Worm (Caenorhabditis elegans) whole organism, dauer: ENCODE data around the gene set-16.

Experiments
- unc-62 ChIP-seq: sonication (generic microtip); optimal IDR thresholded peaks from 2 replicates; lab custom pipeline; 2017; ENCODE audit warnings: missing biosample characterization, missing genetic modification reagents, missing genetic modification characterization

set-16 gene

DNA sequence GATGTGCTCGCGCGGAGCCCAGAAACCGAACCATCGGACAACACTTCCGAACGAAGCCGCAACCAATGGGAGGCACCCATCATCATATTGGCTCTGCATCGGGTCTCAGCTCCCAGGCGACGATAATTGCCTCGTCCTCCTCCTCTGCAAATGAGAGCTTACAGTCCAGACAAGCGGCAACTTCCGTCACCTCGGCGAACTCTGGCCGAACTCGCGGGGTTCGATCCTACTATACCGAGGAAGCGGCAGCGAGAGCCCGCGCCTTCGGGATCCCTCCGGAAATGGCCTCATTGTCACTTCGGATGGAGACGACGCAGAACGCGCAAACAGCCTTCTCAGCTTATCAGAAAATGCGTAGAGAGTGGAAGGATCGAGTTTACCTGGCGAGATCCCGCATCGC lies 11.2 kb downstream of the set-16 start:
- no peak for TF ChIP-seq unc-62 (GFP tag; lab: Kevin White, UChicago)

DNA sequence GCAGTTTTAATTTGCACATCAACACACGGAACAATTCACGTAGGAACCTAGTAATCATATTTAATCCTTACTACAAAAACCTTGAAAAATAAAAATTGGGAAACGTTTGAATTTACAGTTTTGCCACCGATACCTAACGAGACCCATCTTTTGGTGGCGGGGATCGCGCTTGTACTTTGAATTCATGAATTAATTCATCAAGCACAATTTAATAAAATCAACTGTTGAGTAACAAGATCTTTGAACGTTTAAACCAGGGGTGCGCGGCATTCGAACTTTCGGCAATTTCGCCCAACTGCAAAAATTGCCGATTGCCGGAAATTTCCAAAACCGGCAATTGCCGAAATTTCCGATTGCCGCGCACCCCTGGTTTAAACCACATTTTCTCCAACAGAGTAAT lies 13.0 kb downstream of the set-16 start:
- no peak for TF ChIP-seq unc-62 (GFP tag; lab: Kevin White, UChicago)

DNA sequence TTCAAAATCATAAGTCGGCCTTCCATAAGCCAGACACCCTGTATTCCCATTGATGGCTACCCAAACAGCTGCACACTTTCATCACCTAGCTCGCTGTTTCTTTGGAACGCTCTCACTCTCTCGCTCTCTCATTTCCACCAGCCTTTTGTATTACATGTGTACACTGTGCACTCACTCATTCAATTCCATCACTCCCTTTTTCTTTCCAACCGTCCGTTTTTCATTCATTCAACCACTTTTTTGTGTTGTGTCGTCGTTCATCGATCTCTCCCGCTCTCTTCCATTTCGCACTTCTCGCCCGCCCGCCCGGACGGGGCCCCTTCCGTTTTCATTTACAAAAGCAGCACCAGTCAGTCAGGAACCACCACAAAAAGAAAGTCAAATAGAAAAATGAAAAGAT lies 14.3 kb downstream of the set-16 start:
- no peak for TF ChIP-seq unc-62 (GFP tag; lab: Kevin White, UChicago)

DNA sequence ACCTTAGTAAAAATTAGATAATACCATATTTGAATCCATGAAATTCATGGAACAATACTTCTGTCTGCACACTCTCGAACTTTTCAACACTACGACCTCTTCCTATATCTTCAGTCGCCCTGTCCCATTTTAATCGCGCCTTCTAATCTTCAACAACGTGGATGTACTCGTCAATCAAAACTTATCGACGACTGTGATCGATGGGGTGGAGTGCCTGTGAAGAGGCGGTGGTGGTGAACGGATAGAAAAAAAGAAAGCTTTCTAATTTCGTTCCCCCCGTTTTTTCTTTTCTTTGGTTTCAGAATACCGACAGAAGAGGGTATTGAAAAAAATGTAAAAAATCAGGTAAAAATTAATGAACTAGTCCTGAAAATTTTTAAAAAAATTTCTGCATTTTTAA lies 15.3 kb downstream of the set-16 start:
- TF ChIP-seq unc-62 (GFP tag; lab: Kevin White, UChicago): no peak

DNA sequence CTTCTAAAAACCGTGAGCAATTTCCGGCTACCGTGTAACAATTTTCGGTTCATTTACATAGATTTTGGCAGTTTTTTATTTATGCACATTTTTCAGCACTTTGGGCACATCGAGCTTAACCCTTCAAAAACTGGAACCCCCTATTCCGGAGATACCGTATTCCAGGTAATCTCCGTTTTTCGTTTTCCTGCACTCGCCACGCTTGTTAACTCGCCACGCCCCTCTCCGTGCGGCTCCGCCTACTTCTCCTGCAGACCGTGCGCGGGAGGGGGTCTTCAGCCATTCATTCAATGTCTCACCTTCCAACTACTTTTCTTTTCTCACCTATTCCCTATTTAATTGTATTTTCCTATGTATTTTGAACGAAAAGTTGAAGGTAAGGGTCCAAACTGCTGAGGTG lies 16.4 kb downstream of the set-16 start:
- TF ChIP-seq unc-62 (GFP tag; lab: Kevin White, UChicago): no peak

DNA sequence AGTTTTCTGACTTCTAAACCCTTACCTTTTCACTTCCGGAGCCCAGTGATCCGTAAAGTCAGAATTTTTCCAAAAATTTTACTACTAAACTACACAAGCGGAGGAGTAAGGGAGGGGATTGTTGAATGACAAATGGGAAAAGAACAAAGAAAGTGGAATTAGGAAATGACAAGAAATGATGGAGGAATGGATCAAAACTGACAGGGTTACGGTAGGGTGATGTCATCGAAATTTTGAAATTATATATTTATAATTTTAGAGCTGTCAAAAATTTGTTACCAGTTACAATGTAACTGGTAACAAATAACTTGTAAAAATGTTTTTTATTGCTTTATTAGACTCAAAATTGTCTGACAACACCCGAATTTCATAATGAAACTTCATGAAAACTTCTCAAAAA lies 22.7 kb downstream of the set-16 start:
- TF ChIP-seq unc-62 (GFP tag; lab: Kevin White, UChicago): no peak

DNA sequence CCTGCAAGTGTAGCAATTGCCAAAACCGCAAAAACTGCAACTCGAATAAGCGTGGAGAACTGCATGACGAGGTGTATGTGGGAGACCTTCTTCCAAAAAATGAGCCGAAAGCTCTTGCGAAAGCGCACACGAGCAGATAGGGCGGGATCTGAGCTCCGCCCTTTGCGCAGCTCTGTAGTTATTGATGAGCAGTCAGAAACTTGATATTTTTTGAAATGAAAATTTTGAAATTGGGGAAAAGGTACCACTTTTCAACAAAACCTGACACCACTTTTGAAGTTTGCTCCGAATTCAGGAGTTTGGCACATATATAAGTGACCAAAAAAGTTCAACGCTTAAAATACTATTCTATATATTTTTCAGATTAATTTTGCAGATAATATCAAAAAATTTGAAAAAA lies 24.0 kb downstream of the set-16 start, which contains the start of gene flp-15:
Gene flp-15, minus strand, starts transcription at position 101 of the 400 bp plus-strand sequence.
- no peak for TF ChIP-seq unc-62 (GFP tag; lab: Kevin White, UChicago)

DNA sequence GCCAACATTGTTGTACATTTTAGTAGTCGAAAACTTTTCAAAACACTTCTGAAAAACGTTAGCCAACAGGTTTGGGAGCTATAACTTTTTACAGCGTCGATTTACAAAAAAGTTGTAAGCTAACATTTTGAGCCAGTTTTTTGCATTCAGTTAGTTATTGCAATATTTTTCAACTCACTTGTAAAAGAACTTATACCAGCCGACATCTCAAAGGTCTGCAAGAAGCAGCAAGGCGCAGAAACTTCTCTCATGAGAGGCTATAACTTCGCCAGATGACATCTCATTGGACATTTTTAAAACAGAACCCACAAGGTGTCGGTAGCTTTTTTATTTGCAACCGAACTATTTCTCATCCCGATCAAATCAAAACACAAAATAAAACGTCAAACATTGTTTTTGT lies 25.8 kb downstream of the set-16 start:
- no peak for TF ChIP-seq unc-62 (GFP tag; lab: Kevin White, UChicago)

DNA sequence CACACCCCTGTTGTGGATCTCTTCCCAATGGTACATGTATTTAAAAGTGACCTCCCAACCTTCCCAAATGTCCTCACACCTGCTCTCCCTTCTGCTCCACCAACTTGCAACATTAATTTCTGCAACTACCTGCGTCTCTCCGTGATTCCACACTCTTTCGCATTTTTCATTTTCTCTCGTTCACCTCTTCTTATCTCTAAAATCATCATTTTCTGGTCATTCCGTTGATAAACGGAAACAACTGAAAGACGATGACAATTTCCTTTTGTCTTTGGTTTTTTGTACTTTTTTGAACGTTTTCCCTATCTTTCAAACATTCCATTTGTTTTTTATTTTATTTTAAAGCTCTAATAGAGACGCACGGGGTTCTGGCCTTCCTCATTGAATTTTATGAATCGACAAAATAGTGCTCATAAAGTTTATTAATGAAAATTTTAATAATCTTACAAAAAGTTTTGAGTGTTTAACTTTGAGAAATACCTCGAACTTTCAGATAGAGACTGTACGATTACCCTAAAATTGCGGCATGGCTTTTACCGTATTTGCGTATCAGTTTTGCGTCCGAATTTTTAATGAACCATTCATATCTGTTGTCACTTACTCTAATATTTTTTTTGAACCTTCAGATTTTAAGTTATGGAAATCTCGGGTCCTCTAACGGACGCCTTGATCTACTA lies 29.1 kb downstream of the set-16 start, which contains the start of gene aqp-11:
Gene aqp-11, plus strand, starts transcription at position 627 of the 677 bp plus-strand sequence.
- no peak for TF ChIP-seq unc-62 (GFP tag; lab: Kevin White, UChicago)

DNA sequence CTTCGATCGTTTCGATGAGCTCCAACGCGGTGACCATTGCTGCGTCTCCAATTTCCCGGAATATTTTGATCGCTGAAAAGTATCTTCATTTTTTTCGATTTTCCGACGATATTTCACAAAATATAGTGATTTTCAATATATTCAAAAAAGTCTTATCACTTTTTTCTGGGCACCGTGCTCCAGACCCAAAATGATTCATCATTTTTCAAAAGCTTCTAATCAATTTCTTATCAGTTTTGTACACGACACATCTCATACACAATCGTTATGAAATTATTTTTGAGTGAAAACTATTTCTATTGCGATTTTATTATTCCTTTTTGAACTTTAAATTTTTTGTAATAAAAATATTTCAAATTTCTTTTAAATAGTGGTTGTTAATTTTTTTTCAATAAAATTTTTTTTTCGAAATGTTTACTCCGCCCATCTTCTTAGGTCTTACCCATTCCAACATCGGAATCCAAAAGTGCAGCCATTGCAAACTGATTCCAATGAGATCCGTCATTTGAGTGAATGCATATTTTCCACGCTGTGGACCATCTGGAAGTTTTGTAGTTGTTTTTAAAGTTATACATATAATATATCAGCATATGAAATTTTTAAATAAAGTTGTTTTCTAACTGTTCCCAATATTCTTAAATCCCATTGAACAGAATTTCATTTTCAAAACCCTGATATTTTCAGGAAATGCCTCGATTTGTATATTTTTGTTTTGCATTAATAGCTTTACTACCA lies 35.2 kb downstream of the set-16 start, which contains the start of gene sid-2:
Gene sid-2, plus strand, starts transcription at position 685 of the 735 bp plus-strand sequence.
- TF ChIP-seq unc-62 (GFP tag; lab: Kevin White, UChicago): no peak

DNA sequence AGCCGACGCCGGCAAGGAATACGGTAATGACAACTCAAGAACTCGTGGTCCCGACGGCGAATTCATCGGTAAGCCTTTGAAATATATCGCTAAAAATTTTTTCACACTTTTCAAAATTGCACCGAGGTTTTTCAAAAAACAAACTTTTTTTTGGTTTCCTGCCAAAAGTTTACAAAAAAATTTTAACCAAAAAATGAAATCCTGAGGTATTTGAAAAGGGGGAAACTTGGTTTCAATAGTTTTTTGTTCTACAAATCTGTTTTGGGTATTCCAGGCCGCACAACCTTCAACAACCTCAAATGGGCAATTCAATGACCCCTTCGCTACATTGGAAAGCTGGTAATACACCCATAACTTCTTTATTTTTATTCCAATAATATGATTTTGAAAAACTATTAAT lies 38.3 kb downstream of the set-16 start:
- no peak for TF ChIP-seq unc-62 (GFP tag; lab: Kevin White, UChicago)

DNA sequence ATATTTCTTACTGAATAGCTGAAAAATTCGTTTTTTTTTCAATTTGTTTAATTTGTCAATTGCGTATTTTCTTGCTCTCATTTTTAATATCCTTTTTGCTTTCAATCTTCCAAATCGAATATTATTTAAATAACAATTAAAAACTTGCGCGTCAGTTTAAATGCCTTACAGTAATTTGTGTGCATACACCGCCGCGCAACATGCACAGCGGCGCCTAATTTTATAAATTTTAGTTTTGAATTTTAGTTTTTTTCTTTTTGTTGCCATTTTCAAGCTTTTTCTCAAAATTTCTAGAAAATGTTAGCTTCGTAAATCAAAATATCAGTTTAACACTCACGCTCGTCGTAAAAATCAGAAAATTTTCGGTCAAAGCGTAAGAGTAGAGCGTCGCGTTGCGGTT lies 39.6 kb downstream of the set-16 start:
- no peak for TF ChIP-seq unc-62 (GFP tag; lab: Kevin White, UChicago)

DNA sequence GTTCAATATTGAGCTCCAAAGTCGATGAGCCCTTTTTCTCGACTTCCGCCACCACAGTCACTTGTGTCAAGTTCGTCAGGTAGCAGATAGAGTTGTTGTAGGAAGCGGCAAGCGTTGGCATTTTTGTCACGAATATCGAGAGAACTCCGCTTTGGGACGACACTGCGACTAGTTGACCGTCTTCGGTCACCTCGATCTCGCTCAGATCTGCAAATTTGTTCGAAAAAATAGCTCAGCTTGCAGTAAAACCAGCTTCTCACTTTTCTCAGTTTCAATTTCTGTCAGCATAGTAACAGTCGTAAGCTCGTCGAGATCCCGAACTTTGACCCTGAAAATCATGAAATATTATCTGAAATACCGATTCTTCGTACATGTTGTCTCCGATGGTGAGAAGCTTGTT lies 40.5 kb downstream of the set-16 start:
- no peak for TF ChIP-seq unc-62 (GFP tag; lab: Kevin White, UChicago)

DNA sequence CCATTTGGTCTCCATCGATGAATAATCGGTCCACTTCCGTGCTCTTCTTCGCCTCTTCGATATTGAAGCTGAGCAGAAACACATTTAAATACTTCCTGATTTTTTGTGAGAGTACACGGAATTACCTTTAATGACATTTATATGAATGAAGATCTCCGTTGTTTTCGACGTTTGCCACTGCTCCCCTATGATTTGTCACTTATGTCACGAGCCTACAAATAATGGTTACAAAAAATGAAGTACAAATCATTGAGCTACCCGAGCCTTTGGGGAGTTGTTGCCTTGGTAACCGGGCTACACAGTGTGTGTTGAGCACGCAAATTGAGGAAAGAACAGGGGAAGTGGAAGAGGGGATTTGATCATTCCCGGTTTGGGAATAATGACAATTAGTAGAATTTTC lies 42.6 kb downstream of the set-16 start, which contains the start of gene dyf-2:
Gene dyf-2, minus strand, starts transcription at position 137 of the 400 bp plus-strand sequence.
- no peak for TF ChIP-seq unc-62 (GFP tag; lab: Kevin White, UChicago)

DNA sequence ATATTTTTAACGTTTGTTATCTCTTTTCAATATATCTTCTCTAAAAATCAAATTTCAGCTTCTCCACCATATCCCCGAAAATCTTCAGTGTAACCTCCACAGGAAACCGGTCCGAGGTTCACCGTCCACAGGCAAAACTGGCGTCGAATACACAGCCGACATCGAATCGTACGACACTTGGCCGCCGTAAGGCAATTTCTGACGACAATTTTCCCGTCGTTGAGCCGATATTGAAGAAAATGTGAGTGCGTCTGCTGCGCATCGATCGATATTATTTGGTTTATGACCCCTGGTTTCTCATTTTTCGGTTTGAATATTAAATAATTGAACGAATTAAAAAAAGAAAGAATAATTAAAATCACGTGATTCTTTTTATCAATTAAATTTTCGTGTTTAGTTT lies 43.5 kb downstream of the set-16 start, which contains the start of gene cul-2:
Gene cul-2, plus strand, starts transcription at position 59 of the 400 bp plus-strand sequence.
- TF ChIP-seq unc-62 (GFP tag; lab: Kevin White, UChicago): no peak

DNA sequence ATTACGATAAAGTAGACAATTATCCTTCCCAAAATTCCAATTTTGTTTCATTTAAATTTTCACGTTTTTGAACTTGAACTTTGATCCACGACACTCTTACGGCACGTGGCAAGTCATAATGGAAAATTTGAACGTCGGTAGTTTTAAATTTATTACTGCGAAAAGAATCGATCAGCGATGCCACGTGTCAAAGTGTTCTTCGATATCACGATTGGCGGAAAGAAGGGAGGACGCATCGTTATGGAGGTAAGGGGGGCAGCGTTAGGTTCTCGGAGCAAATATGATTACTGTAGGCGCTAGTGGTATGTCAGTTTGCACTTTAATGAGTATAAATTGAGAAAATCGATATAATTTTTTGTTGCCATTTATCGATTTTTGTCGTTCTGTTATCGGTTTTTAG lies 48.8 kb downstream of the set-16 start, which contains the start of gene cyn-2:
Gene cyn-2, plus strand, starts transcription at position 114 of the 400 bp plus-strand sequence.
- no peak for TF ChIP-seq unc-62 (GFP tag; lab: Kevin White, UChicago)
